Worm (Caenorhabditis elegans) whole organism, L2 larva: ENCODE results near the gene nspc-17.

Source experiments
- C34F6.9 ChIP-seq: fragments of 150-350 bp; optimal IDR thresholded peaks from 2 replicates; lab custom pipeline; 2014; ENCODE audit warnings: missing biosample characterization, missing genetic modification characterization
- F13H6.1 ChIP-seq: sonication (generic microtip); optimal IDR thresholded peaks from 2 replicates; lab custom pipeline; 2016; ENCODE audit warnings: missing genetic modification characterization, missing compliant biosample characterization
- ZK546.5 ChIP-seq: sonication (generic microtip); optimal IDR thresholded peaks from 2 replicates; lab custom pipeline; 2017; ENCODE audit warnings: missing biosample characterization, missing genetic modification characterization
- alr-1 ChIP-seq: fragments of 150-350 bp; optimal IDR thresholded peaks from 2 replicates; lab custom pipeline; 2014; ENCODE audit warnings: missing biosample characterization, missing genetic modification characterization
- aly-2 ChIP-seq: fragments of 150-350 bp; optimal IDR thresholded peaks from 2 replicates; lab custom pipeline; 2014; ENCODE audit warnings: missing biosample characterization, missing genetic modification characterization
- blmp-1 ChIP-seq: sonication (generic microtip); optimal IDR thresholded peaks from 2 replicates; lab custom pipeline; 2017; ENCODE audit warnings: missing genetic modification characterization, mild to moderate bottlenecking, missing compliant biosample characterization, antibody characterized with exemption, moderate library complexity; ENCODE audit not compliant: insufficient read depth
- ceh-82 ChIP-seq: fragments of 150-350 bp; optimal IDR thresholded peaks from 2 replicates; lab custom pipeline; 2014; ENCODE audit warnings: missing biosample characterization, missing genetic modification characterization
- crh-2 ChIP-seq: sonication (generic microtip); optimal IDR thresholded peaks from 2 replicates; lab custom pipeline; 2017; ENCODE audit warnings: missing biosample characterization, missing genetic modification characterization
- dmd-4 ChIP-seq: sonication (generic microtip); optimal IDR thresholded peaks from 2 replicates; lab custom pipeline; 2017; ENCODE audit warnings: missing biosample characterization, missing genetic modification characterization
- elt-1 ChIP-seq: fragments of 150-350 bp; optimal IDR thresholded peaks from 2 replicates; lab custom pipeline; 2014; ENCODE audit warnings: missing biosample characterization, missing genetic modification characterization
- fos-1 ChIP-seq: fragments of 150-350 bp; optimal IDR thresholded peaks from 2 replicates; lab custom pipeline; 2014; ENCODE audit warnings: missing biosample characterization, missing genetic modification characterization
- gmeb-1 ChIP-seq: fragments of 150-350 bp; optimal IDR thresholded peaks from 2 replicates; lab custom pipeline; 2014; ENCODE audit warnings: missing biosample characterization, missing genetic modification characterization
- lin-39 ChIP-seq: fragments of 150-350 bp; optimal IDR thresholded peaks from 2 replicates; lab custom pipeline; 2014; ENCODE audit warnings: missing biosample characterization, missing genetic modification reagents, missing genetic modification characterization
- lsy-2 ChIP-seq, 2 experiments: fragments of 150-350 bp in 1 of 2; sonication (generic microtip) in 1 of 2; optimal IDR thresholded peaks; 2 replicates each; lab custom pipeline; 2014 to 2017; ENCODE audit warnings: missing biosample characterization in 2 of 2, missing genetic modification characterization in 2 of 2
- mab-5 ChIP-seq: fragments of 150-350 bp; optimal IDR thresholded peaks from 2 replicates; lab custom pipeline; 2014; ENCODE audit warnings: missing biosample characterization, missing genetic modification characterization
- mdl-1 ChIP-seq, 2 experiments: fragments of 150-350 bp in 1 of 2; sonication (generic microtip) in 1 of 2; optimal IDR thresholded peaks; 2 replicates each; lab custom pipeline; 2017; ENCODE audit warnings: missing biosample characterization in 2 of 2, missing genetic modification characterization in 2 of 2
- nhr-12 ChIP-seq: fragments of 150-350 bp; optimal IDR thresholded peaks from 2 replicates; lab custom pipeline; 2014; ENCODE audit warnings: missing biosample characterization, missing genetic modification characterization
- nhr-129 ChIP-seq: fragments of 150-350 bp; optimal IDR thresholded peaks from 2 replicates; lab custom pipeline; 2014; ENCODE audit warnings: missing biosample characterization, missing genetic modification characterization
- nhr-21 ChIP-seq: fragments of 150-350 bp; optimal IDR thresholded peaks from 2 replicates; lab custom pipeline; 2014; ENCODE audit warnings: missing biosample characterization, missing genetic modification characterization
- nhr-23 ChIP-seq: fragments of 150-350 bp; optimal IDR thresholded peaks from 2 replicates; lab custom pipeline; 2014; ENCODE audit warnings: missing biosample characterization, missing genetic modification reagents, missing genetic modification characterization
- nhr-237 ChIP-seq: fragments of 150-350 bp; optimal IDR thresholded peaks from 2 replicates; lab custom pipeline; 2014; ENCODE audit warnings: missing biosample characterization, missing genetic modification characterization
- nhr-6 ChIP-seq: fragments of 150-350 bp; optimal IDR thresholded peaks from 2 replicates; lab custom pipeline; 2014; ENCODE audit warnings: missing biosample characterization, missing genetic modification characterization
- nhr-77 ChIP-seq: fragments of 150-350 bp; optimal IDR thresholded peaks from 2 replicates; lab custom pipeline; 2014; ENCODE audit warnings: missing biosample characterization, missing genetic modification characterization
- peb-1 ChIP-seq: fragments of 150-350 bp; optimal IDR thresholded peaks from 2 replicates; lab custom pipeline; 2014; ENCODE audit warnings: missing biosample characterization, missing genetic modification characterization
- sem-4 ChIP-seq: fragments of 150-350 bp; optimal IDR thresholded peaks from 2 replicates; lab custom pipeline; 2014; ENCODE audit warnings: missing biosample characterization, missing genetic modification reagents, missing genetic modification characterization
- skn-1 ChIP-seq: sonication (generic microtip); optimal IDR thresholded peaks from 2 replicates; lab custom pipeline; 2017; ENCODE audit warnings: missing biosample characterization, missing genetic modification characterization
- sma-9 ChIP-seq, 2 experiments: fragments of 150-350 bp in 1 of 2; sonication (generic microtip) in 1 of 2; optimal IDR thresholded peaks; 2 replicates each; lab custom pipeline; 2014 to 2016; ENCODE audit warnings: missing genetic modification characterization in 2 of 2, mild to moderate bottlenecking in 1 of 2, missing biosample characterization in 1 of 2, missing compliant biosample characterization in 1 of 2, missing genetic modification reagents in 1 of 2, moderate library complexity in 1 of 2
- snpc-4 ChIP-seq: fragments of 150-350 bp; optimal IDR thresholded peaks from 2 replicates; lab custom pipeline; 2014; ENCODE audit warnings: missing biosample characterization, missing genetic modification characterization
- unc-39 ChIP-seq: fragments of 150-350 bp; optimal IDR thresholded peaks from 2 replicates; lab custom pipeline; 2014; ENCODE audit warnings: missing biosample characterization, missing genetic modification characterization
- unc-55 ChIP-seq: fragments of 150-350 bp; sonication (generic microtip); optimal IDR thresholded peaks from 3 replicates; lab custom pipeline; 2014; ENCODE audit warnings: missing biosample characterization, missing genetic modification reagents, missing genetic modification characterization
- unc-62 ChIP-seq: fragments of 150-350 bp; optimal IDR thresholded peaks from 2 replicates; lab custom pipeline; 2014; ENCODE audit warnings: missing biosample characterization, missing genetic modification reagents, missing genetic modification characterization
- zag-1 ChIP-seq: fragments of 150-350 bp; optimal IDR thresholded peaks from 2 replicates; lab custom pipeline; 2014; ENCODE audit warnings: missing biosample characterization, missing genetic modification characterization
- ztf-1 ChIP-seq: fragments of 200-800 bp; sonication (Bioruptor generic); conservative IDR thresholded peaks from 2 replicates; pipeline ENCODE4 v1.3.6; 2022; ENCODE audit warnings: missing genetic modification characterization, missing compliant biosample characterization

Gene nspc-17

ce11 chrX:14516560-14516959 lies 8.4 kb downstream of the nspc-17 start, which contains the start of gene D1025.10:
Gene D1025.10, plus strand, starts transcription at chrX:14516860.
- TF ChIP-seq lsy-2 (tag; optimal IDR thresholded peaks at IDR 0.05; lab: Kevin White, UChicago) (no peak), nhr-237 (no peak), skn-1 (tag; lab: Kevin White, UChicago) (no peak), unc-55 (GFP tag; lab: Kevin White, UChicago) (no peak), ZK546.5 (tag; lab: Kevin White, UChicago) (no peak), ceh-82 (tag; lab: Kevin White, UChicago) (no peak), blmp-1 (tag; lab: Kevin White, UChicago) (no peak), zag-1 (no peak), nhr-77 (tag; lab: Kevin White, UChicago) (no peak), dmd-4 (tag; lab: Kevin White, UChicago) (no peak), nhr-12 (tag; lab: Kevin White, UChicago) (no peak)

- TF ChIP-seq crh-2 (peak; percentile 16), skn-1 (tag; lab: Kevin White, UChicago) (no peak), lin-39 (no peak), ztf-1 (no peak), nhr-21 (no peak), fos-1 (tag; lab: Kevin White, UChicago) (peak; percentile 64), blmp-1 (tag; lab: Kevin White, UChicago) (no peak), sma-9 (GFP tag; optimal IDR thresholded peaks at IDR 0.05; lab: Kevin White, UChicago) (peak; percentile 37), sma-9 (tag; optimal IDR thresholded peaks at IDR 0.05; lab: Kevin White, UChicago) (no peak)
- TF ChIP-seq, all 48 proteins: peak for 3
These were observed 10.0 kb downstream of the nspc-17 start, which contains the start of gene gcsh-1 for ce11 chrX:14515028-14515427. Gene gcsh-1, minus strand, starts transcription at chrX:14515073.

ce11 chrX:14513462-14513861 lies 11.5 kb downstream of the nspc-17 start:
- TF ChIP-seq C34F6.9 (peak; percentile 76), mab-5 (tag; lab: Kevin White, UChicago) (peak; percentile 48), gmeb-1 (no peak), F13H6.1 (tag; lab: Kevin White, UChicago) (peak; percentile 10), nhr-77 (tag; lab: Kevin White, UChicago) (no peak), peb-1 (tag; lab: Kevin White, UChicago) (no peak), alr-1 (tag; lab: Kevin White, UChicago) (no peak), nhr-129 (tag; lab: Kevin White, UChicago) (peak; percentile 34), lsy-2 (tag; optimal IDR thresholded peaks at IDR 0.05; lab: Kevin White, UChicago) (peak in 1 of 2 experiments; percentile 9), crh-2 (peak; percentile 16), aly-2 (tag; lab: Kevin White, UChicago) (no peak), sma-9 (GFP tag; optimal IDR thresholded peaks at IDR 0.05; lab: Kevin White, UChicago) (peak; percentile 5), sma-9 (tag; optimal IDR thresholded peaks at IDR 0.05; lab: Kevin White, UChicago) (no peak), snpc-4 (tag; lab: Kevin White, UChicago) (no peak), unc-55 (GFP tag; lab: Kevin White, UChicago) (peak; percentile 62)

- no peak for TF ChIP-seq sem-4 (tag; lab: Kevin White, UChicago)
- no peak for TF ChIP-seq nhr-6
- no peak for TF ChIP-seq nhr-23
- no peak for TF ChIP-seq ceh-82 (tag; lab: Kevin White, UChicago)
- no peak for TF ChIP-seq unc-62 (GFP tag; lab: Kevin White, UChicago)
- TF ChIP-seq elt-1: no peak
- no peak for TF ChIP-seq mab-5 (tag; lab: Kevin White, UChicago)
- TF ChIP-seq nhr-12 (tag; lab: Kevin White, UChicago): no peak
- TF ChIP-seq mdl-1 (tag; optimal IDR thresholded peaks at IDR 0.05; lab: Kevin White, UChicago): no peak
- TF ChIP-seq gmeb-1: no peak
These were observed 12.2 kb downstream of the nspc-17 start, which contains the start of gene fbxa-141 for ce11 chrX:14512817-14513216. Gene fbxa-141, minus strand, starts transcription at chrX:14512917.

DNA sequence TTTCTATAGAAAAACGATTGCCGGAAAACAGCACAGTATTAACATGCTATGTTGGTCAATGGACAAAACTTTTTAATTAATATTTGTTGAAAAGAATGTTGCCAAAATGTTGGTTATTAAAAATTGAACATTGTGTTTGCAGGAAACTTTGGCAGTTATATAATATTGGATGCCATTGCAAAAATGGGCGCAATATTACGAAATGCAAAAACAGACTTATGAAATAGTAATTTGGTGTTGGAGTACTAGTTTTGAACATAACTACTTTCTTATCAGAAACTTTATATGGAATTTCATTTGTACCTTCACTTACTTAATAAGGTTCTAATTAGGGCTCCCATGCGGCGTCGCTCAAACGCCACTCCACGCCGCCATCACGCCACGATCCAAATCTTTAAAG lies 14.6 kb downstream of the nspc-17 start:
- TF ChIP-seq nhr-129 (tag; lab: Kevin White, UChicago): peak; percentile 75
- TF ChIP-seq peb-1 (tag; lab: Kevin White, UChicago): no peak
- no peak for TF ChIP-seq nhr-77 (tag; lab: Kevin White, UChicago)
- no peak for TF ChIP-seq unc-39 (tag; lab: Kevin White, UChicago)
